Fruit fly (Drosophila melanogaster): ENCODE results near the gene Nhe1.

Nhe1 gene

dm6 chr2L:87255-87723, 19.2 kb downstream of the Nhe1 start, which contains the start of gene net (continued):
- peak; percentile 8 for TF ChIP-seq topi (GFP tag; optimal IDR thresholded peaks at IDR 0.05)
- peak; percentile 12 for TF ChIP-seq dac (GFP tag; optimal IDR thresholded peaks at IDR 0.05)
- TF ChIP-seq fd85E (GFP tag; optimal IDR thresholded peaks at IDR 0.05): no peak
- peak; percentile 56 for TF ChIP-seq Met (GFP tag; optimal IDR thresholded peaks at IDR 0.05)
- TF ChIP-seq fkh (GFP tag; optimal IDR thresholded peaks at IDR 0.05): peak; percentile 34
- TF ChIP-seq CG6276 (GFP tag; optimal IDR thresholded peaks at IDR 0.05): peak; percentile 72
- TF ChIP-seq Gug (GFP tag; IDR thresholded peaks at IDR 0.05): no peak
- TF ChIP-seq Sox14 (GFP tag; optimal IDR thresholded peaks at IDR 0.05): peak; percentile 33
- TF ChIP-seq CG11762 (GFP tag; optimal IDR thresholded peaks at IDR 0.05; ENCODE audit: insufficient read depth): peak; percentile 11
- peak; percentile 90 for TF ChIP-seq Eip78C (GFP tag)
- TF ChIP-seq CG11902 (GFP tag; optimal IDR thresholded peaks at IDR 0.05): no peak
- TF ChIP-seq achi (GFP tag; optimal IDR thresholded peaks at IDR 0.05): peak; percentile 66
- TF ChIP-seq Lpt (GFP tag; optimal IDR thresholded peaks at IDR 0.05): peak; percentile 22
- TF ChIP-seq salr (GFP tag; optimal IDR thresholded peaks at IDR 0.05): peak in 1 of 2 experiments; percentile 15
- TF ChIP-seq fd59A (GFP tag; optimal IDR thresholded peaks at IDR 0.05): peak; percentile 13
- TF ChIP-seq CG8319 (GFP tag; optimal IDR thresholded peaks at IDR 0.05): no peak
- no peak for TF ChIP-seq CG31627 (GFP tag; optimal IDR thresholded peaks at IDR 0.05)
- TF ChIP-seq CG4318 (GFP tag; optimal IDR thresholded peaks at IDR 0.05): peak; percentile 34
- TF ChIP-seq net (GFP tag; optimal IDR thresholded peaks at IDR 0.05): peak; percentile 86

- TF ChIP-seq svp (GFP tag): peak; percentile 98
- no peak for TF ChIP-seq topi (GFP tag; optimal IDR thresholded peaks at IDR 0.05)
- peak; percentile 20 for TF ChIP-seq Eip78C (GFP tag)
- TF ChIP-seq fd85E (GFP tag; optimal IDR thresholded peaks at IDR 0.05): no peak
These were observed 20.8 kb downstream of the Nhe1 start for dm6 chr2L:85701-86100.

- TF ChIP-seq fd85E (GFP tag; optimal IDR thresholded peaks at IDR 0.05) (no peak), fkh (GFP tag; optimal IDR thresholded peaks at IDR 0.05) (peak; percentile 82)
These were observed 21.4 kb downstream of the Nhe1 start for dm6 chr2L:85099-85498.

dm6 chr2L:82080-82479, 24.5 kb downstream of the Nhe1 start:
- TF ChIP-seq Gug (GFP tag; IDR thresholded peaks at IDR 0.05): no peak
- TF ChIP-seq fd85E (GFP tag; optimal IDR thresholded peaks at IDR 0.05): no peak
- no peak for TF ChIP-seq CG10631 (GFP tag; optimal IDR thresholded peaks at IDR 0.05)
- TF ChIP-seq vri (GFP tag; optimal IDR thresholded peaks at IDR 0.05): peak; percentile 41
- no peak for TF ChIP-seq CG6276 (GFP tag; optimal IDR thresholded peaks at IDR 0.05)

- no peak for TF ChIP-seq fd59A (GFP tag; optimal IDR thresholded peaks at IDR 0.05)
- no peak for TF ChIP-seq CG3032 (tag; optimal IDR thresholded peaks at IDR 0.05)
- TF ChIP-seq spab (GFP tag; optimal IDR thresholded peaks at IDR 0.05): no peak
- TF ChIP-seq Eip78C (GFP tag): peak; percentile 0
- TF ChIP-seq CG11902 (GFP tag; optimal IDR thresholded peaks at IDR 0.05): no peak
- no peak for TF ChIP-seq CG34406 (GFP tag; optimal IDR thresholded peaks at IDR 0.05)
- no peak for TF ChIP-seq achi (GFP tag; optimal IDR thresholded peaks at IDR 0.05)
- peak; percentile 68 for TF ChIP-seq vri (GFP tag; optimal IDR thresholded peaks at IDR 0.05)
- TF ChIP-seq fkh (GFP tag; optimal IDR thresholded peaks at IDR 0.05): peak; percentile 91
- no peak for TF ChIP-seq dac (GFP tag; optimal IDR thresholded peaks at IDR 0.05)
- TF ChIP-seq ss (GFP tag; optimal IDR thresholded peaks at IDR 0.05): no peak
- no peak for TF ChIP-seq Sox102F (GFP tag; optimal IDR thresholded peaks at IDR 0.05)
- no peak for TF ChIP-seq Met (GFP tag; optimal IDR thresholded peaks at IDR 0.05)
- no peak for TF ChIP-seq CG6854 (GFP tag; optimal IDR thresholded peaks at IDR 0.05)
These were observed 25.3 kb downstream of the Nhe1 start for dm6 chr2L:81198-81597.

- no peak for TF ChIP-seq svp (GFP tag)
- TF ChIP-seq Eip78C (GFP tag): peak; percentile 69
- no peak for TF ChIP-seq ss (GFP tag; optimal IDR thresholded peaks at IDR 0.05)
- TF ChIP-seq CG15336 (GFP tag; IDR thresholded peaks at IDR 0.05): no peak
These were observed 27.7 kb downstream of the Nhe1 start for dm6 chr2L:78828-79227.

Data from whole organism, prepupa.